Worm (Caenorhabditis elegans) whole organism, L4/young adult: Measurements from ENCODE around the gene srw-55.

Source experiments
- W03F9.2 ChIP-seq: fragments of 150-350 bp; optimal IDR thresholded peaks from 2 replicates; lab custom pipeline; 2014; ENCODE audit warnings: missing biosample characterization, missing genetic modification characterization
- dao-5 ChIP-seq: sonication (generic microtip); optimal IDR thresholded peaks from 2 replicates; lab custom pipeline; 2016; ENCODE audit warnings: missing genotype, missing genetic modification characterization, moderate library complexity, missing compliant biosample characterization
- him-1 ChIP-seq: sonication (generic microtip); optimal IDR thresholded peaks from 2 replicates; lab custom pipeline; 2016; ENCODE audit warnings: missing genotype, missing genetic modification reagents, missing genetic modification characterization, missing compliant biosample characterization

- TF ChIP-seq him-1 (tag; lab: Kevin White, UChicago): no peak
- no peak for TF ChIP-seq dao-5 (tag; lab: Kevin White, UChicago)
- TF ChIP-seq W03F9.2 (tag; lab: Kevin White, UChicago): no peak
Observed at ce11 chrV:15912677-15913076, 27.5 kb downstream of the srw-55 start.
